Worm (Caenorhabditis elegans) whole organism, L4 larva: ENCODE data around the gene F56D6.22.
A peak's percentile ranks its signal among the peaks of the same experiment; 100 is the strongest.

Experiments used
- F10B5.3 ChIP-seq: sonication (generic microtip); optimal IDR thresholded peaks from 2 replicates; lab custom pipeline; 2016; ENCODE audit warnings: mild to moderate bottlenecking, missing genetic modification characterization, missing compliant biosample characterization
- F26F4.8 ChIP-seq: fragments of 200-800 bp; sonication (Bioruptor generic); conservative IDR thresholded peaks from 2 replicates; pipeline ENCODE4 v1.3.6; 2022; ENCODE audit warnings: missing genetic modification characterization, missing compliant biosample characterization
- F44E2.7 ChIP-seq: fragments of 200-800 bp; sonication (Bioruptor generic); IDR thresholded peaks from 2 replicates; pipeline ENCODE4 v2.1.2; 2022; ENCODE audit warnings: missing genetic modification characterization, missing compliant biosample characterization
- R02D3.7 ChIP-seq: fragments of 150-350 bp; sonication (generic microtip); optimal IDR thresholded peaks from 3 replicates; lab custom pipeline; 2014; ENCODE audit warnings: missing biosample characterization, missing genetic modification characterization
- Y48G9A.11 ChIP-seq: fragments of 200-800 bp; sonication (Bioruptor generic); IDR thresholded peaks from 2 replicates; pipeline ENCODE4 v1.3.6; 2022; ENCODE audit warnings: missing genetic modification reagents, missing genetic modification characterization, missing compliant biosample characterization
- Y5F2A.4 ChIP-seq: fragments of 200-800 bp; sonication (Bioruptor generic); optimal IDR thresholded peaks from 2 replicates; lab custom pipeline; 2018; ENCODE audit warnings: mild to moderate bottlenecking, missing genetic modification characterization, missing compliant biosample characterization
- aha-1 ChIP-seq: fragments of 150-350 bp; peaks from one replicate; lab custom pipeline; 2014; ENCODE audit warnings: missing biosample characterization, missing genetic modification characterization
- aly-2 ChIP-seq: sonication (generic microtip); optimal IDR thresholded peaks from 2 replicates; lab custom pipeline; 2018; ENCODE audit warnings: missing biosample characterization, missing genetic modification characterization
- attf-4 ChIP-seq: sonication (generic microtip); optimal IDR thresholded peaks from 3 replicates; lab custom pipeline; 2017; ENCODE audit warnings: missing biosample characterization, missing genetic modification characterization
- ceh-20 ChIP-seq: fragments of 200-800 bp; sonication (Bioruptor generic); IDR thresholded peaks from 2 replicates; pipeline ENCODE4 v1.3.6; 2022; ENCODE audit warnings: missing genetic modification reagents, missing genetic modification characterization, missing compliant biosample characterization
- ceh-32 ChIP-seq: sonication (generic microtip); optimal IDR thresholded peaks from 2 replicates; lab custom pipeline; 2016; ENCODE audit warnings: mild to moderate bottlenecking, missing genetic modification characterization, missing compliant biosample characterization; ENCODE audit not compliant: poor library complexity
- ceh-44 ChIP-seq: fragments of 200-800 bp; sonication (Bioruptor generic); IDR thresholded peaks from 2 replicates; pipeline ENCODE4 v1.3.6; 2022; ENCODE audit warnings: missing genetic modification reagents, missing genetic modification characterization, missing compliant biosample characterization
- ceh-62 ChIP-seq: sonication (generic microtip); optimal IDR thresholded peaks from 2 replicates; lab custom pipeline; 2017; ENCODE audit warnings: missing biosample characterization, missing genetic modification characterization
- daf-12 ChIP-seq: fragments of 150-350 bp; optimal IDR thresholded peaks from 2 replicates; lab custom pipeline; 2014; ENCODE audit warnings: missing biosample characterization, missing genetic modification reagents, missing genetic modification characterization
- dmd-6 ChIP-seq: fragments of 200-800 bp; sonication (Bioruptor generic); IDR thresholded peaks from 2 replicates; pipeline ENCODE4 v1.3.6; 2022; ENCODE audit warnings: missing genetic modification reagents, missing genetic modification characterization, missing compliant biosample characterization
- dmd-8 ChIP-seq: fragments of 200-800 bp; sonication (Bioruptor generic); IDR thresholded peaks from 2 replicates; pipeline ENCODE4 v1.3.6; 2022; ENCODE audit warnings: missing genetic modification characterization, missing compliant biosample characterization
- fkh-10 ChIP-seq: fragments of 150-350 bp; optimal IDR thresholded peaks from 2 replicates; lab custom pipeline; 2014; ENCODE audit warnings: missing biosample characterization, missing genetic modification reagents, missing genetic modification characterization
- hlh-11 ChIP-seq: fragments of 200-800 bp; sonication (Bioruptor generic); optimal IDR thresholded peaks from 2 replicates; lab custom pipeline; 2018; ENCODE audit warnings: mild to moderate bottlenecking, missing genetic modification characterization, missing compliant biosample characterization
- lin-1 ChIP-seq: fragments of 200-800 bp; sonication (Bioruptor generic); IDR thresholded peaks from 2 replicates; pipeline ENCODE4 v1.3.6; 2022; ENCODE audit warnings: missing genetic modification reagents, missing genetic modification characterization, missing compliant biosample characterization
- lin-13 ChIP-seq: fragments of 150-350 bp; optimal IDR thresholded peaks from 2 replicates; lab custom pipeline; 2014; ENCODE audit warnings: missing biosample characterization, missing genetic modification reagents, missing genetic modification characterization
- lin-15B ChIP-seq: fragments of 150-350 bp; sonication (generic microtip); optimal IDR thresholded peaks from 3 replicates; lab custom pipeline; 2014; ENCODE audit warnings: missing biosample characterization, missing genetic modification characterization
- madf-5 ChIP-seq, 2 experiments: fragments of 200-800 bp; sonication (Bioruptor generic); IDR thresholded peaks; 2 replicates each; pipeline ENCODE4 v1.3.6; 2022; ENCODE audit warnings: missing compliant biosample characterization in 2 of 2, missing genetic modification characterization in 2 of 2
- mdl-1 ChIP-seq, 2 experiments: fragments of 150-350 bp in 1 of 2; sonication (generic microtip) in 1 of 2; optimal IDR thresholded peaks; 2 replicates each; lab custom pipeline; 2014 to 2017; ENCODE audit warnings: missing biosample characterization in 2 of 2, missing genetic modification characterization in 2 of 2
- mep-1 ChIP-seq: fragments of 150-350 bp; sonication (generic microtip); optimal IDR thresholded peaks from 3 replicates; lab custom pipeline; 2014; ENCODE audit warnings: missing biosample characterization, missing genetic modification characterization
- mxl-3 ChIP-seq: fragments of 200-800 bp; sonication (Bioruptor generic); optimal IDR thresholded peaks from 2 replicates; lab custom pipeline; 2018; ENCODE audit warnings: mild to moderate bottlenecking, missing genetic modification characterization, missing compliant biosample characterization
- nhr-237 ChIP-seq: sonication (generic microtip); optimal IDR thresholded peaks from 2 replicates; lab custom pipeline; 2017; ENCODE audit warnings: missing biosample characterization, missing genetic modification characterization
- nhr-28 ChIP-seq: fragments of 150-350 bp; optimal IDR thresholded peaks from 2 replicates; lab custom pipeline; 2014; ENCODE audit warnings: missing biosample characterization, missing genetic modification characterization
- nhr-6 ChIP-seq: fragments of 150-350 bp; optimal IDR thresholded peaks from 2 replicates; lab custom pipeline; 2014; ENCODE audit warnings: missing biosample characterization, missing genetic modification characterization
- nhr-76 ChIP-seq: fragments of 150-350 bp; optimal IDR thresholded peaks from 2 replicates; lab custom pipeline; 2014; ENCODE audit warnings: missing biosample characterization, missing genetic modification characterization
- nhr-77 ChIP-seq: fragments of 150-350 bp; optimal IDR thresholded peaks from 2 replicates; lab custom pipeline; 2014; ENCODE audit warnings: missing biosample characterization, missing genetic modification characterization
- pqm-1 ChIP-seq: sonication (generic microtip); optimal IDR thresholded peaks from 2 replicates; lab custom pipeline; 2017; ENCODE audit warnings: missing biosample characterization, missing genetic modification characterization
- rbr-2 ChIP-seq: sonication (generic microtip); optimal IDR thresholded peaks from 2 replicates; lab custom pipeline; 2016; ENCODE audit warnings: missing genotype, missing genetic modification characterization, missing compliant biosample characterization
- skn-1 ChIP-seq: fragments of 150-350 bp; optimal IDR thresholded peaks from 2 replicates; lab custom pipeline; 2014; ENCODE audit warnings: missing biosample characterization, missing genetic modification characterization
- spr-3 ChIP-seq: fragments of 200-800 bp; sonication (Bioruptor generic); optimal IDR thresholded peaks from 2 replicates; lab custom pipeline; 2018; ENCODE audit warnings: mild to moderate bottlenecking, missing genetic modification characterization, missing compliant biosample characterization
- tag-97 ChIP-seq: fragments of 200-800 bp; sonication (Bioruptor generic); IDR thresholded peaks from 2 replicates; pipeline ENCODE4 v1.3.6; 2022; ENCODE audit warnings: missing genetic modification characterization, missing compliant biosample characterization
- unc-39 ChIP-seq: sonication (generic microtip); optimal IDR thresholded peaks from 2 replicates; lab custom pipeline; 2017; ENCODE audit warnings: missing biosample characterization, missing genetic modification characterization
- unc-62 ChIP-seq, 3 experiments: fragments of 150-350 bp in 1 of 3; sonication (generic microtip); optimal IDR thresholded peaks in 2 of 3; peaks in 1 of 3; 1 replicate in 1 of 3; 2 replicates in 2 of 3; lab custom pipeline; 2014 to 2017; ENCODE audit warnings: missing biosample characterization in 3 of 3, missing genetic modification characterization in 3 of 3, missing genetic modification reagents in 3 of 3, missing genotype in 1 of 3
- vab-7 ChIP-seq: fragments of 200-800 bp; sonication (Bioruptor generic); IDR thresholded peaks from 2 replicates; pipeline ENCODE4 v1.3.6; 2022; ENCODE audit warnings: missing genetic modification reagents, missing genetic modification characterization, missing compliant biosample characterization
- zag-1 ChIP-seq: fragments of 150-350 bp; optimal IDR thresholded peaks from 2 replicates; lab custom pipeline; 2014; ENCODE audit warnings: missing biosample characterization, missing genetic modification characterization
- zfp-2 ChIP-seq: sonication (generic microtip); optimal IDR thresholded peaks from 2 replicates; lab custom pipeline; 2016; ENCODE audit warnings: mild to moderate bottlenecking, missing genetic modification characterization, missing compliant biosample characterization

Gene F56D6.22

DNA sequence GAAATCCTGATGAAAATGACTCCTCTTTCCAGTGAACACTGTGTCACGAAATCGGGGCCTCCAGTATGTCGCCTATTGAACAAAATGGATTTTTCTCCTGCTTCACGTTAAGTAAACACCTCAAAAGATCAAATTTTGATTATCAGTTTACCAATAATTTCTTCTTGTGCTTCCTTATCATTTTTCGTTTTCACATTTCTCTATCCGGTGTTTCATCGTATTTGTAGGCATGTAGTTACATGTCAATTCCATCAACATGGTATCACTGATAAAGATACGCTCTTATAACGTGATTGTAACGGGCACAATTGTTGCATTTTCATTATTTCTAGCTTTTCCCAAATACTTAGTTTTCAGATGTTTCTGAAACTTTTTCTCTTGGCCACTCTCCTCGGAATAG, 37.1 kb upstream of the F56D6.22 start, which contains the start of gene clec-72 (continued):
- no peak for TF ChIP-seq unc-39 (tag; lab: Kevin White, UChicago)
- TF ChIP-seq ceh-32 (tag; lab: Kevin White, UChicago) = no peak
- TF ChIP-seq lin-1 = peak; percentile 49; the same call in 1 of the 2 replicates
- TF ChIP-seq R02D3.7 (tag; lab: Kevin White, UChicago) = no peak
- peak in 1 of 2 experiments; percentile 50 for TF ChIP-seq mdl-1 (tag; optimal IDR thresholded peaks at IDR 0.05; lab: Kevin White, UChicago)
- no peak for TF ChIP-seq Y5F2A.4 (GFP tag; lab: Kevin White, UChicago)
- TF ChIP-seq, all 104 proteins: peak for 13

DNA sequence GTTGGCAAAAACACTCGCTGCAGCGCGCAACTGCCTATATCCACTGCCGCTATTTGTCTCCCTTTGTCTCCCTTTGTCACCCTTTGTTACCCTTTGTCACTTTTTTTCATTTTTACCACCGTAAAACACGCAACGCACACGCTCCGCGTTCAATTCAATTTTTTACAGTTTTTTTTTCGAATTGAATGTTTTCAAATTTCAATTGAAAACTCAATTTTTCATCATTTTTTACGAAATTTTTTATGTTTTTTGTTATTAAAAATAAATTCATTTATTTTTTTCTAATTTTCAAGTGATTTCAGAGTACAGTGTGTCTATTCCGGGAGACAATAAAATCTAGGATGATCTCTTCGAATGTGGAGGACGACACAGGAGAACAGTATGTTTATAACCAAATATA, 35.6 kb upstream of the F56D6.22 start, which contains the start of gene Y46C8AL.11:
Y46C8AL.11 (plus strand) TSS at position 301 of the 400 bp plus-strand sequence.
- TF ChIP-seq zag-1 (no peak), Y5F2A.4 (GFP tag; lab: Kevin White, UChicago) (no peak), nhr-28 (tag; lab: Kevin White, UChicago) (no peak)

DNA sequence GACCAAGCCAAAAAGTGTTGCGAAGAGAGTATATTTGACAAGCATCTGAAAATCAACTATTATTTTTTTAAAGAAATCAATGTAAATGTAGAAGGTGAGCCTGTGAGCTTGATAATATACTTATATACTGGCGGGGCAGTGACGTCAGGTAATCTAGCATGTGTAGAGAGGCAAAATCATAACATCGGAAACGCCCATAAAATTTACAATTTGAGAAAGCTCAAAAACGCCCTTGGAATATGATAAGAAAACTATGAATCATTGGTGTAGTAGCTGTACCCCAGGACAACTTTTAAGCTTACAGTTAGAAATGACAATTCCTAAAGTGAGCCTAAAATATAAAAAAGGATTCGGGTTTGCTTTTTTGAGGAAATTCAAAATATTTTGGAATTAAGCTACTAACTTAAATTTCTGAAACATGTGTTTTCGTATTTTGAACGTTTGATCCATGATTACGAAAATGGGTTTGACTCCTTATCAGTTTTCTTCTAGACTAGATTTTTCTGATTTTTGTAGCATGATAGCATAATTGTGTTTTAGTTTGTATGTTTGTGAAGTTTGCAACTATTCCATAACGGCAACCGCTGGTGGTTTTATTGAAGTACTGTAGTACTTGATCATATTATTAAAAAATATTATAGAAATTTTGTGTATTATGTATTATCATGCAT, 34.4 kb upstream of the F56D6.22 start, which contains the start of gene clec-174:
clec-174 (minus strand) TSS at position 51 of the 671 bp plus-strand sequence.
- TF ChIP-seq lin-15B (tag; lab: Kevin White, UChicago) (no peak), nhr-237 (no peak), Y5F2A.4 (GFP tag; lab: Kevin White, UChicago) (no peak), aly-2 (tag; lab: Kevin White, UChicago) (no peak), tag-97 (GFP tag; lab: Robert Waterston, UW) (no peak), vab-7 (GFP tag; lab: Robert Waterston, UW) (no peak), mxl-3 (no peak), lin-13 (no peak), rbr-2 (tag; lab: Kevin White, UChicago) (no peak), ceh-62 (tag; lab: Kevin White, UChicago) (no peak), ceh-44 (no peak), F44E2.7 (GFP tag; lab: Robert Waterston, UW) (no peak), zfp-2 (tag; lab: Kevin White, UChicago) (no peak), aha-1 (tag; lab: Kevin White, UChicago) (peak; percentile 87), mep-1 (no peak), hlh-11 (tag; lab: Kevin White, UChicago) (no peak), nhr-77 (tag; lab: Kevin White, UChicago) (peak; percentile 54), dmd-8 (GFP tag; lab: Robert Waterston, UW) (no peak), madf-5 (GFP tag; IDR thresholded peaks at IDR 0.05; lab: Robert Waterston, UW) (no peak), spr-3 (GFP tag; lab: Kevin White, UChicago) (no peak), unc-62 (GFP tag; optimal IDR thresholded peaks at IDR 0.05 in 1 of 2; lab: Kevin White, UChicago) (peak in 1 of 2 experiments; percentile 35), unc-62 (tag; optimal IDR thresholded peaks at IDR 0.05; lab: Kevin White, UChicago) (no peak), nhr-76 (tag; lab: Kevin White, UChicago) (no peak), dmd-6 (GFP tag; lab: Robert Waterston, UW) (no peak), ceh-20 (GFP tag; lab: Robert Waterston, UW) (no peak), lin-1 (no peak), skn-1 (tag; lab: Kevin White, UChicago) (no peak), nhr-28 (tag; lab: Kevin White, UChicago) (peak; percentile 87), fkh-10 (GFP tag; lab: Kevin White, UChicago) (no peak), attf-4 (no peak), F10B5.3 (tag; lab: Kevin White, UChicago) (no peak), F26F4.8 (GFP tag; lab: Robert Waterston, UW) (no peak), daf-12 (tag; lab: Kevin White, UChicago) (no peak), nhr-6 (tag; lab: Kevin White, UChicago) (no peak), Y48G9A.11 (GFP tag; lab: Robert Waterston, UW) (no peak), pqm-1 (tag; lab: Kevin White, UChicago) (peak; percentile 6)
